Worm (Caenorhabditis elegans): ENCODE measurements around the gene Y42G9A.1.

Gene Y42G9A.1

ce11 chrIII:6195718-6196117 lies 46.0 kb downstream of the Y42G9A.1 start:
- TF ChIP-seq lir-3 (tag; optimal IDR thresholded peaks at IDR 0.05): no peak
- TF ChIP-seq T20F7.1 (GFP tag; optimal IDR thresholded peaks at IDR 0.05): no peak
- TF ChIP-seq hlh-30 (tag; optimal IDR thresholded peaks at IDR 0.05; ENCODE audit: insufficient read depth): no peak
- TF ChIP-seq lin-29 (GFP tag; IDR thresholded peaks at IDR 0.05): no peak
- no peak for TF ChIP-seq sdz-12 (GFP tag; optimal IDR thresholded peaks at IDR 0.05)
- TF ChIP-seq lin-38 (GFP tag; IDR thresholded peaks at IDR 0.05): peak; percentile 51
- TF ChIP-seq dmd-9 (GFP tag; IDR thresholded peaks at IDR 0.05): no peak
- TF ChIP-seq F49E8.2 (tag; optimal IDR thresholded peaks at IDR 0.05; ENCODE audit: borderline replicate concordance): peak; percentile 70
- TF ChIP-seq Y48G9A.11 (GFP tag; IDR thresholded peaks at IDR 0.05): 0 out of 2 replicates have a peak, but pooled peaks have one; percentile 29
- TF ChIP-seq mdl-1 (tag; optimal IDR thresholded peaks at IDR 0.05): no peak
- TF ChIP-seq gei-8 (GFP tag; optimal IDR thresholded peaks at IDR 0.05): no peak

- TF ChIP-seq snpc-4 (tag; optimal IDR thresholded peaks at IDR 0.05) (no peak), F37D6.2 (tag; optimal IDR thresholded peaks at IDR 0.05) (peak; percentile 10), ceh-62 (tag; optimal IDR thresholded peaks at IDR 0.05) (no peak), unc-39 (tag; optimal IDR thresholded peaks at IDR 0.05) (no peak), Y105C5A.15 (GFP tag; IDR thresholded peaks at IDR 0.05) (no peak), F26F4.8 (GFP tag; conservative IDR thresholded peaks at IDR 0.05) (no peak), set-16 (GFP tag; IDR thresholded peaks at IDR 0.05) (no peak), Y5F2A.4 (GFP tag; optimal IDR thresholded peaks at IDR 0.05) (no peak), tag-97 (GFP tag; IDR thresholded peaks at IDR 0.05) (no peak), lin-38 (GFP tag; IDR thresholded peaks at IDR 0.05) (peak; percentile 77), ceh-28 (tag; optimal IDR thresholded peaks at IDR 0.05) (no peak), nhr-28 (tag; optimal IDR thresholded peaks at IDR 0.05) (peak; percentile 35), lin-29 (GFP tag; IDR thresholded peaks at IDR 0.05) (no peak), daf-16 (GFP tag; optimal IDR thresholded peaks at IDR 0.05) (peak in 1 of 2 experiments; percentile 52), daf-16 (tag; optimal IDR thresholded peaks at IDR 0.05) (peak; percentile 65), Y48G9A.11 (GFP tag; IDR thresholded peaks at IDR 0.05) (peak; percentile 60; the same call in 1 of the 2 replicates), ZK337.2 (GFP tag; IDR thresholded peaks at IDR 0.05) (no peak), hif-1 (tag; optimal IDR thresholded peaks at IDR 0.05) (peak in 1 of 2 experiments; percentile 28), spr-3 (GFP tag; optimal IDR thresholded peaks at IDR 0.05) (no peak), cey-2 (tag; optimal IDR thresholded peaks at IDR 0.05; ENCODE audit: borderline replicate concordance, insufficient read depth) (no peak), saeg-2 (GFP tag; IDR thresholded peaks at IDR 0.05) (no peak), pqm-1 (tag; optimal IDR thresholded peaks at IDR 0.05) (no peak), jun-1 (tag; optimal IDR thresholded peaks at IDR 0.05) (no peak), skn-1 (tag; optimal IDR thresholded peaks at IDR 0.05) (no peak), spr-1 (tag; optimal IDR thresholded peaks at IDR 0.05) (no peak), vab-7 (GFP tag; IDR thresholded peaks at IDR 0.05) (no peak), ceh-20 (GFP tag; IDR thresholded peaks at IDR 0.05) (no peak), lim-7 (GFP tag; IDR thresholded peaks at IDR 0.05) (no peak), sdz-12 (GFP tag; optimal IDR thresholded peaks at IDR 0.05) (no peak), daf-12 (tag; optimal IDR thresholded peaks at IDR 0.05) (no peak), zfp-3 (GFP tag; conservative IDR thresholded peaks at IDR 0.05) (no peak), gei-8 (GFP tag; optimal IDR thresholded peaks at IDR 0.05) (no peak), T20F7.1 (GFP tag; optimal IDR thresholded peaks at IDR 0.05) (no peak), zip-11 (GFP tag; IDR thresholded peaks at IDR 0.05) (no peak), ama-1 (optimal IDR thresholded peaks at IDR 0.05) (no peak), mep-1 (tag; optimal IDR thresholded peaks at IDR 0.05) (peak; percentile 64), duxl-1 (tag; optimal IDR thresholded peaks at IDR 0.05; ENCODE audit: poor library complexity) (no peak), dve-1 (tag; optimal IDR thresholded peaks at IDR 0.05; ENCODE audit: insufficient read depth) (peak; percentile 69), mxl-2 (GFP tag; conservative IDR thresholded peaks at IDR 0.05) (no peak), ceh-82 (tag; optimal IDR thresholded peaks at IDR 0.05) (no peak), F44E2.7 (GFP tag; IDR thresholded peaks at IDR 0.05) (no peak), egl-43 (GFP tag; IDR thresholded peaks at IDR 0.05) (no peak)
Observed at ce11 chrIII:6198378-6199234, 48.8 kb downstream of the Y42G9A.1 start, which contains the start of the genes C23G10.7 and rpn-2. Gene C23G10.7 (minus strand): TSS chrIII:6198414. Gene rpn-2 (plus strand): TSS chrIII:6199184.

All from whole organism, L4 larva.